Worm (Caenorhabditis elegans): ENCODE data around the gene F10E7.11.

DNA sequence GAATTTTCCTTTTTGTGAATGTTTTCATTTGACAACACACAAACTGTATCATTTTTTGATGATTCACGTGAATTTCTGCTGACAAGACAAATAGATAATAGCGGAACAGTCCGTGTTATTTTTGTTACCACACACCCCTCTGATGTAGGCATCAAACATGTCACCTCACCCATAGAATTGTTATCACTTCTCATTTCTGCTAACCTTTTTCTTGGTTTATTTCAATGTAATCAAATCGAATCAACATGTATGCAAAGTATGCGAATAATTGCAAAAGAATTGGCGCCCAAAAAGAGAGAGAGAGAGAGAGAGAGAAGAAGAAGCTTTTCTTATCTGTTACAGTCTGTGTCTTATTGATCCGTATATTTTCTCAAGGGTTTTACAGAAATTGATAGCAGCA is 34.7 kb upstream of the F10E7.11 start:
- TF ChIP-seq him-1 (tag; optimal IDR thresholded peaks at IDR 0.05) = no peak
- TF ChIP-seq W03F9.2 (tag; optimal IDR thresholded peaks at IDR 0.05) = no peak

Measured in whole organism, L4/young adult.